Fruit fly (Drosophila melanogaster): ENCODE measurements around the gene sqz.

sqz gene

dm6 chr3R:19162135-19162616 lies 1.8 kb upstream of the sqz start, which contains the start of the genes CG42359 and Nsun5 (continued):
- TF ChIP-seq CG6689 (GFP tag; IDR thresholded peaks at IDR 0.05) (peak; percentile 91), kah (GFP tag; optimal IDR thresholded peaks at IDR 0.05) (no peak), nmo (GFP tag; optimal IDR thresholded peaks at IDR 0.05) (peak; percentile 92), sqz (GFP tag; optimal IDR thresholded peaks at IDR 0.05) (peak; percentile 93), CG6683 (GFP tag; optimal IDR thresholded peaks at IDR 0.05) (peak; percentile 71), CG15011 (GFP tag; optimal IDR thresholded peaks at IDR 0.05) (peak; percentile 55), Oaz (GFP tag; IDR thresholded peaks at IDR 0.05) (peak; percentile 62), Elba2 (GFP tag; optimal IDR thresholded peaks at IDR 0.05) (peak; percentile 85), chinmo (GFP tag; IDR thresholded peaks at IDR 0.05; ENCODE audit: partially characterized antibody) (peak; percentile 87; the same call in 3 of the 4 replicates), onecut (GFP tag; IDR thresholded peaks at IDR 0.05) (peak; percentile 58), ap (GFP tag; IDR thresholded peaks at IDR 0.05) (peak; percentile 79), lilli (GFP tag; optimal IDR thresholded peaks at IDR 0.05) (peak; percentile 96), Aef1 (GFP tag; IDR thresholded peaks at IDR 0.05) (peak; percentile 90), Fer2 (tag; optimal IDR thresholded peaks at IDR 0.05) (peak; percentile 75), CG6813 (GFP tag; optimal IDR thresholded peaks at IDR 0.05) (peak; percentile 56), Hr51 (GFP tag; optimal IDR thresholded peaks at IDR 0.05) (peak; percentile 84 to 87), lab (GFP tag; optimal IDR thresholded peaks at IDR 0.05) (peak; percentile 93), emc (GFP tag; optimal IDR thresholded peaks at IDR 0.05) (peak; percentile 84), pan (optimal IDR thresholded peaks at IDR 0.05) (no peak), pan (GFP tag; optimal IDR thresholded peaks at IDR 0.05 in 1 of 2, IDR thresholded peaks at IDR 0.05 in 1 of 2) (peak in 1 of 2 experiments; percentile 90), CG4617 (GFP tag; optimal IDR thresholded peaks at IDR 0.05; ENCODE audit: borderline replicate concordance) (peak; percentile 90), CG30431 (GFP tag; optimal IDR thresholded peaks at IDR 0.05) (peak; percentile 70), NC2α (GFP tag; optimal IDR thresholded peaks at IDR 0.05) (peak; percentile 76), ken (GFP tag; IDR thresholded peaks at IDR 0.05) (peak; percentile 89), CG3995 (GFP tag; optimal IDR thresholded peaks at IDR 0.05) (peak; percentile 80), Mrtf (GFP tag; IDR thresholded peaks at IDR 0.05) (peak; percentile 79), Opbp (GFP tag; IDR thresholded peaks at IDR 0.05; ENCODE audit: partially characterized antibody) (peak; percentile 82), Dfd (GFP tag; optimal IDR thresholded peaks at IDR 0.05) (no peak), crp (GFP tag; optimal IDR thresholded peaks at IDR 0.05) (peak in 1 of 2 experiments; percentile 59), chm (GFP tag; IDR thresholded peaks at IDR 0.05) (peak; percentile 90), CG4360 (GFP tag; IDR thresholded peaks at IDR 0.05) (peak; percentile 57; the same call in 1 of the 2 replicates), gsb-n (tag; optimal IDR thresholded peaks at IDR 0.05) (peak; percentile 89), BEAF-32 (GFP tag; optimal IDR thresholded peaks at IDR 0.05) (peak; percentile 95), dan (GFP tag; IDR thresholded peaks at IDR 0.05) (peak; percentile 79), z (GFP tag; IDR thresholded peaks at IDR 0.05) (no peak), Ravus (GFP tag; IDR thresholded peaks at IDR 0.05) (peak; percentile 48; the same call in 1 of the 2 replicates), Atf6 (GFP tag; IDR thresholded peaks at IDR 0.05) (peak; percentile 85), CG2120 (GFP tag; optimal IDR thresholded peaks at IDR 0.05) (peak; percentile 95), CG8924 (tag; optimal IDR thresholded peaks at IDR 0.05) (peak; percentile 93), dpn (GFP tag; optimal IDR thresholded peaks at IDR 0.05) (peak; percentile 93 to 95), Optix (GFP tag; IDR thresholded peaks at IDR 0.05) (peak; percentile 78), CrebB (tag; optimal IDR thresholded peaks at IDR 0.05) (peak; percentile 88), bsh (GFP tag; optimal IDR thresholded peaks at IDR 0.05) (peak in 1 of 2 experiments; percentile 90), CG13775 (GFP tag; optimal IDR thresholded peaks at IDR 0.05) (peak; percentile 88), grn (GFP tag; optimal IDR thresholded peaks at IDR 0.05) (peak; percentile 46), esg (GFP tag; conservative IDR thresholded peaks at IDR 0.05) (peak; percentile 85), Sox102F (GFP tag; optimal IDR thresholded peaks at IDR 0.05) (peak; percentile 90), CG12744 (GFP tag; optimal IDR thresholded peaks at IDR 0.05) (peak; percentile 86), Adf1 (GFP tag; IDR thresholded peaks at IDR 0.05) (peak; percentile 33; the same call in 1 of the 2 replicates), Hr39 (optimal IDR thresholded peaks at IDR 0.05) (no peak)

All from whole organism, embryonic.